Worm (Caenorhabditis elegans) whole organism, L2 larva: ENCODE measurements around the gene sprr-2.

Experiments
- C34F6.9 ChIP-seq: fragments of 150-350 bp; optimal IDR thresholded peaks from 2 replicates; lab custom pipeline; 2014; ENCODE audit warnings: missing biosample characterization, missing genetic modification characterization
- F13H6.1 ChIP-seq: sonication (generic microtip); optimal IDR thresholded peaks from 2 replicates; lab custom pipeline; 2016; ENCODE audit warnings: missing genetic modification characterization, missing compliant biosample characterization
- R02D3.7 ChIP-seq: fragments of 150-350 bp; optimal IDR thresholded peaks from 2 replicates; lab custom pipeline; 2014; ENCODE audit warnings: missing biosample characterization, missing genetic modification characterization
- alr-1 ChIP-seq: fragments of 150-350 bp; optimal IDR thresholded peaks from 2 replicates; lab custom pipeline; 2014; ENCODE audit warnings: missing biosample characterization, missing genetic modification characterization
- aly-2 ChIP-seq: fragments of 150-350 bp; optimal IDR thresholded peaks from 2 replicates; lab custom pipeline; 2014; ENCODE audit warnings: missing biosample characterization, missing genetic modification characterization
- blmp-1 ChIP-seq: sonication (generic microtip); optimal IDR thresholded peaks from 2 replicates; lab custom pipeline; 2017; ENCODE audit warnings: missing genetic modification characterization, mild to moderate bottlenecking, missing compliant biosample characterization, antibody characterized with exemption, moderate library complexity; ENCODE audit not compliant: insufficient read depth
- ceh-16 ChIP-seq: fragments of 150-350 bp; optimal IDR thresholded peaks from 2 replicates; lab custom pipeline; 2014; ENCODE audit warnings: missing biosample characterization, missing genetic modification characterization
- ceh-82 ChIP-seq: fragments of 150-350 bp; optimal IDR thresholded peaks from 2 replicates; lab custom pipeline; 2014; ENCODE audit warnings: missing biosample characterization, missing genetic modification characterization
- elt-3 ChIP-seq: sonication (generic microtip); optimal IDR thresholded peaks from 2 replicates; lab custom pipeline; 2017; ENCODE audit warnings: missing biosample characterization, missing genetic modification characterization
- fos-1 ChIP-seq: fragments of 150-350 bp; optimal IDR thresholded peaks from 2 replicates; lab custom pipeline; 2014; ENCODE audit warnings: missing biosample characterization, missing genetic modification characterization
- lin-39 ChIP-seq: fragments of 150-350 bp; optimal IDR thresholded peaks from 2 replicates; lab custom pipeline; 2014; ENCODE audit warnings: missing biosample characterization, missing genetic modification reagents, missing genetic modification characterization
- lsy-2 ChIP-seq, 2 experiments: fragments of 150-350 bp in 1 of 2; sonication (generic microtip) in 1 of 2; optimal IDR thresholded peaks; 2 replicates each; lab custom pipeline; 2014 to 2017; ENCODE audit warnings: missing biosample characterization in 2 of 2, missing genetic modification characterization in 2 of 2
- mbf-1 ChIP-seq: sonication (generic microtip); optimal IDR thresholded peaks from 2 replicates; lab custom pipeline; 2017; ENCODE audit warnings: missing biosample characterization, missing genetic modification characterization
- mdl-1 ChIP-seq, 2 experiments: fragments of 150-350 bp in 1 of 2; sonication (generic microtip) in 1 of 2; optimal IDR thresholded peaks; 2 replicates each; lab custom pipeline; 2017; ENCODE audit warnings: missing biosample characterization in 2 of 2, missing genetic modification characterization in 2 of 2
- nhr-11 ChIP-seq: fragments of 150-350 bp; optimal IDR thresholded peaks from 2 replicates; lab custom pipeline; 2014; ENCODE audit warnings: missing biosample characterization, missing genetic modification characterization
- nhr-12 ChIP-seq: fragments of 150-350 bp; optimal IDR thresholded peaks from 2 replicates; lab custom pipeline; 2014; ENCODE audit warnings: missing biosample characterization, missing genetic modification characterization
- nhr-129 ChIP-seq: fragments of 150-350 bp; optimal IDR thresholded peaks from 2 replicates; lab custom pipeline; 2014; ENCODE audit warnings: missing biosample characterization, missing genetic modification characterization
- nhr-23 ChIP-seq: fragments of 150-350 bp; optimal IDR thresholded peaks from 2 replicates; lab custom pipeline; 2014; ENCODE audit warnings: missing biosample characterization, missing genetic modification reagents, missing genetic modification characterization
- nhr-237 ChIP-seq: fragments of 150-350 bp; optimal IDR thresholded peaks from 2 replicates; lab custom pipeline; 2014; ENCODE audit warnings: missing biosample characterization, missing genetic modification characterization
- nhr-25 ChIP-seq: fragments of 150-350 bp; sonication (generic microtip); optimal IDR thresholded peaks from 3 replicates; lab custom pipeline; 2014; ENCODE audit warnings: missing biosample characterization, missing genetic modification characterization
- nhr-6 ChIP-seq: fragments of 150-350 bp; optimal IDR thresholded peaks from 2 replicates; lab custom pipeline; 2014; ENCODE audit warnings: missing biosample characterization, missing genetic modification characterization
- peb-1 ChIP-seq: fragments of 150-350 bp; optimal IDR thresholded peaks from 2 replicates; lab custom pipeline; 2014; ENCODE audit warnings: missing biosample characterization, missing genetic modification characterization
- sem-4 ChIP-seq: fragments of 150-350 bp; optimal IDR thresholded peaks from 2 replicates; lab custom pipeline; 2014; ENCODE audit warnings: missing biosample characterization, missing genetic modification reagents, missing genetic modification characterization
- skn-1 ChIP-seq: sonication (generic microtip); optimal IDR thresholded peaks from 2 replicates; lab custom pipeline; 2017; ENCODE audit warnings: missing biosample characterization, missing genetic modification characterization
- sma-3 ChIP-seq: sonication (generic microtip); optimal IDR thresholded peaks from 2 replicates; lab custom pipeline; 2016; ENCODE audit warnings: missing genetic modification reagents, missing genetic modification characterization, missing compliant biosample characterization
- sma-9 ChIP-seq, 2 experiments: fragments of 150-350 bp in 1 of 2; sonication (generic microtip) in 1 of 2; optimal IDR thresholded peaks; 2 replicates each; lab custom pipeline; 2014 to 2016; ENCODE audit warnings: missing genetic modification characterization in 2 of 2, mild to moderate bottlenecking in 1 of 2, missing biosample characterization in 1 of 2, missing compliant biosample characterization in 1 of 2, missing genetic modification reagents in 1 of 2, moderate library complexity in 1 of 2
- snpc-4 ChIP-seq: fragments of 150-350 bp; optimal IDR thresholded peaks from 2 replicates; lab custom pipeline; 2014; ENCODE audit warnings: missing biosample characterization, missing genetic modification characterization
- unc-55 ChIP-seq: fragments of 150-350 bp; sonication (generic microtip); optimal IDR thresholded peaks from 3 replicates; lab custom pipeline; 2014; ENCODE audit warnings: missing biosample characterization, missing genetic modification reagents, missing genetic modification characterization
- unc-62 ChIP-seq: fragments of 150-350 bp; optimal IDR thresholded peaks from 2 replicates; lab custom pipeline; 2014; ENCODE audit warnings: missing biosample characterization, missing genetic modification reagents, missing genetic modification characterization
- zag-1 ChIP-seq: fragments of 150-350 bp; optimal IDR thresholded peaks from 2 replicates; lab custom pipeline; 2014; ENCODE audit warnings: missing biosample characterization, missing genetic modification characterization
- ztf-1 ChIP-seq: fragments of 200-800 bp; sonication (Bioruptor generic); conservative IDR thresholded peaks from 2 replicates; pipeline ENCODE4 v1.3.6; 2022; ENCODE audit warnings: missing genetic modification characterization, missing compliant biosample characterization
- ztf-11 ChIP-seq: sonication (generic microtip); optimal IDR thresholded peaks from 2 replicates; lab custom pipeline; 2017; ENCODE audit warnings: missing biosample characterization, missing genetic modification characterization
- ztf-4 ChIP-seq: fragments of 150-350 bp; optimal IDR thresholded peaks from 2 replicates; lab custom pipeline; 2014; ENCODE audit warnings: missing biosample characterization, missing genetic modification characterization

The sprr-2 gene

ce11 chrX:14760166-14760565 is 33.1 kb upstream of the sprr-2 start:
- TF ChIP-seq fos-1 (no peak), ceh-16 (no peak), unc-62 (no peak), nhr-25 (tag; lab: Kevin White, UChicago) (no peak), lsy-2 (tag; optimal IDR thresholded peaks at IDR 0.05; lab: Kevin White, UChicago) (no peak)
- TF ChIP-seq, all 48 proteins: peak for 0

ce11 chrX:14761021-14761420 is 32.2 kb upstream of the sprr-2 start, which contains the start of gene C05G5.5:
TSS of gene C05G5.5 (minus strand) at chrX:14761121.
- TF ChIP-seq fos-1 (no peak), sma-9 (GFP tag; optimal IDR thresholded peaks at IDR 0.05; lab: Kevin White, UChicago) (no peak), sma-9 (tag; optimal IDR thresholded peaks at IDR 0.05; lab: Kevin White, UChicago) (no peak), alr-1 (tag; lab: Kevin White, UChicago) (no peak), ztf-4 (tag; lab: Kevin White, UChicago) (no peak)

- TF ChIP-seq elt-3 (tag; lab: Kevin White, UChicago) = no peak
- no peak for TF ChIP-seq zag-1 (tag; lab: Kevin White, UChicago)
- TF ChIP-seq nhr-23 = no peak
- TF ChIP-seq ztf-4 (tag; lab: Kevin White, UChicago) = no peak
- TF ChIP-seq mbf-1 (tag; lab: Kevin White, UChicago) = no peak
- TF ChIP-seq nhr-237 (tag; lab: Kevin White, UChicago) = no peak
- TF ChIP-seq ceh-82 = no peak
Observed at ce11 chrX:14767813-14768212, 25.4 kb upstream of the sprr-2 start.

ce11 chrX:14768989-14769388 is 24.3 kb upstream of the sprr-2 start:
- no peak for TF ChIP-seq unc-55
- TF ChIP-seq blmp-1 = no peak
- no peak for TF ChIP-seq ceh-16
- peak; percentile 58 for TF ChIP-seq fos-1
- peak; percentile 34 for TF ChIP-seq sma-9 (GFP tag; optimal IDR thresholded peaks at IDR 0.05; lab: Kevin White, UChicago)
- TF ChIP-seq sma-9 (tag; optimal IDR thresholded peaks at IDR 0.05; lab: Kevin White, UChicago) = no peak

ce11 chrX:14770336-14770735 is 22.9 kb upstream of the sprr-2 start:
- TF ChIP-seq sma-9 (GFP tag; optimal IDR thresholded peaks at IDR 0.05; lab: Kevin White, UChicago) (peak; percentile 43), sma-9 (tag; optimal IDR thresholded peaks at IDR 0.05; lab: Kevin White, UChicago) (no peak), fos-1 (peak; percentile 54), ztf-1 (GFP tag; lab: Robert Waterston, UW) (no peak)

- TF ChIP-seq unc-62 (no peak), fos-1 (peak; percentile 38)
Observed at ce11 chrX:14771682-14772081, 21.6 kb upstream of the sprr-2 start, which contains the start of gene Y16B4A.2. TSS of gene Y16B4A.2 (minus strand) at chrX:14771851.

ce11 chrX:14773238-14773637 is 20.0 kb upstream of the sprr-2 start, which contains the start of gene unc-3:
TSS of gene unc-3 (plus strand) at chrX:14773538.
- no peak for TF ChIP-seq ztf-11 (tag; lab: Kevin White, UChicago)
- TF ChIP-seq R02D3.7 (tag; lab: Kevin White, UChicago) = no peak
- TF ChIP-seq nhr-11 (tag; lab: Kevin White, UChicago) = no peak
- TF ChIP-seq ztf-1 (GFP tag; lab: Robert Waterston, UW) = no peak
- TF ChIP-seq C34F6.9 = no peak
- no peak for TF ChIP-seq blmp-1
- no peak for TF ChIP-seq ceh-16

ce11 chrX:14775222-14775621 is 18.0 kb upstream of the sprr-2 start:
- TF ChIP-seq unc-55 (no peak), peb-1 (tag; lab: Kevin White, UChicago) (no peak), skn-1 (tag; lab: Kevin White, UChicago) (no peak), snpc-4 (tag; lab: Kevin White, UChicago) (no peak), sem-4 (tag; lab: Kevin White, UChicago) (no peak), nhr-6 (no peak), ceh-16 (no peak), aly-2 (no peak), ztf-11 (tag; lab: Kevin White, UChicago) (no peak), ceh-82 (no peak), nhr-129 (tag; lab: Kevin White, UChicago) (no peak), sma-3 (no peak), nhr-12 (no peak), unc-62 (no peak), sma-9 (GFP tag; optimal IDR thresholded peaks at IDR 0.05; lab: Kevin White, UChicago) (no peak), sma-9 (tag; optimal IDR thresholded peaks at IDR 0.05; lab: Kevin White, UChicago) (no peak), mdl-1 (tag; optimal IDR thresholded peaks at IDR 0.05; lab: Kevin White, UChicago) (no peak), mbf-1 (tag; lab: Kevin White, UChicago) (no peak), lin-39 (no peak), F13H6.1 (tag; lab: Kevin White, UChicago) (no peak)
